Fruit fly (Drosophila melanogaster) whole organism, embryonic: ENCODE data around the gene CG31717.

Experiments used
- CG1233 ChIP-seq: fragments of 200-800 bp; sonication (Bioruptor generic); optimal IDR thresholded peaks from 4 replicates; lab custom pipeline; 2018; ENCODE audit warnings: missing biosample characterization, mild to moderate bottlenecking, missing genetic modification characterization
- CG13123 ChIP-seq: fragments of 200-800 bp; sonication (Bioruptor generic); optimal IDR thresholded peaks from 2 replicates; lab custom pipeline; 2016; ENCODE audit warnings: missing biosample characterization, missing genetic modification characterization
- CG13624 ChIP-seq: fragments of 200-800 bp; sonication (Bioruptor generic); optimal IDR thresholded peaks from 2 replicates; lab custom pipeline; 2016; ENCODE audit warnings: missing biosample characterization, missing genetic modification characterization
- CG1603 ChIP-seq: fragments of 200-800 bp; sonication (Bioruptor generic); optimal IDR thresholded peaks from 2 replicates; lab custom pipeline; 2019; ENCODE audit warnings: missing biosample characterization, mild to moderate bottlenecking, missing genetic modification characterization, moderate library complexity
- CG17361 ChIP-seq: fragments of 200-800 bp; sonication (Bioruptor generic); IDR thresholded peaks from 3 replicates; pipeline ENCODE4 v1.3.6; 2022; ENCODE audit warnings: missing biosample characterization, missing genetic modification characterization
- CG30020 ChIP-seq: fragments of 200-800 bp; optimal IDR thresholded peaks from 2 replicates; lab custom pipeline; 2019; ENCODE audit warnings: missing biosample characterization, mild to moderate bottlenecking, missing genetic modification characterization, moderate library complexity
- CG34224 ChIP-seq: fragments of 200-800 bp; sonication (Bioruptor generic); IDR thresholded peaks from 3 replicates; pipeline ENCODE4 v1.3.6; 2022; ENCODE audit warnings: missing biosample characterization, missing genetic modification characterization; ENCODE audit not compliant: partially characterized antibody
- CG34422 ChIP-seq: fragments of 200-800 bp; sonication (Bioruptor generic); IDR thresholded peaks from 3 replicates; pipeline ENCODE4 v1.3.6; 2022; ENCODE audit warnings: missing biosample characterization, missing genetic modification characterization
- CG6254 ChIP-seq: fragments of 200-800 bp; sonication (Bioruptor generic); optimal IDR thresholded peaks from 3 replicates; lab custom pipeline; 2017; ENCODE audit warnings: mild to moderate bottlenecking, missing biosample characterization, missing genetic modification reagents, missing genetic modification characterization
- CG8281 ChIP-seq: fragments of 200-800 bp; sonication (Bioruptor generic); optimal IDR thresholded peaks from 2 replicates; lab custom pipeline; 2018; ENCODE audit warnings: missing biosample characterization, mild to moderate bottlenecking, missing genetic modification characterization, moderate library complexity
- Elba2 ChIP-seq: fragments of 200-800 bp; sonication (Bioruptor generic); optimal IDR thresholded peaks from 3 replicates; lab custom pipeline; 2016; ENCODE audit warnings: missing biosample characterization, missing genetic modification characterization
- HmgZ ChIP-seq: fragments of 200-800 bp; sonication (Bioruptor generic); optimal IDR thresholded peaks from 2 replicates; lab custom pipeline; 2018; ENCODE audit warnings: missing biosample characterization, mild to moderate bottlenecking, missing genetic modification characterization
- Mad ChIP-seq: fragments of 200-800 bp; sonication (Bioruptor generic); optimal IDR thresholded peaks from 2 replicates; lab custom pipeline; 2016; ENCODE audit warnings: missing biosample characterization, missing genetic modification characterization
- Mes4 ChIP-seq: fragments of 200-800 bp; sonication (Bioruptor generic); optimal IDR thresholded peaks from 2 replicates; lab custom pipeline; 2016; ENCODE audit warnings: missing biosample characterization, missing genetic modification characterization
- NC2β ChIP-seq: fragments of 200-800 bp; sonication (Bioruptor generic); optimal IDR thresholded peaks from 2 replicates; lab custom pipeline; 2016; ENCODE audit warnings: missing biosample characterization, missing genetic modification characterization
- Neu2 ChIP-seq: fragments of 200-800 bp; sonication (Bioruptor generic); optimal IDR thresholded peaks from 3 replicates; lab custom pipeline; 2016; ENCODE audit warnings: missing biosample characterization, missing genetic modification characterization, borderline replicate concordance
- Nf-YC ChIP-seq: fragments of 200-800 bp; optimal IDR thresholded peaks from 3 replicates; lab custom pipeline; 2019; ENCODE audit warnings: missing biosample characterization, mild to moderate bottlenecking, missing genetic modification characterization, moderate library complexity
- Sox102F ChIP-seq: fragments of 200-800 bp; sonication (Bioruptor generic); optimal IDR thresholded peaks from 2 replicates; lab custom pipeline; 2018; ENCODE audit warnings: missing biosample characterization, mild to moderate bottlenecking, missing genetic modification characterization, moderate library complexity
- YL-1 ChIP-seq: fragments of 200-800 bp; sonication (Bioruptor generic); optimal IDR thresholded peaks from 3 replicates; lab custom pipeline; 2017; ENCODE audit warnings: missing biosample characterization, mild to moderate bottlenecking, missing genetic modification characterization
- bbx ChIP-seq: fragments of 200-800 bp; sonication (Bioruptor generic); IDR thresholded peaks from 2 replicates; pipeline ENCODE4 v1.3.6; 2022; ENCODE audit warnings: missing biosample characterization, missing genetic modification characterization; ENCODE audit not compliant: partially characterized antibody
- caup ChIP-seq: fragments of 200-800 bp; sonication (Bioruptor generic); optimal IDR thresholded peaks from 3 replicates; lab custom pipeline; 2017; ENCODE audit warnings: missing biosample characterization, mild to moderate bottlenecking, missing genetic modification characterization, moderate library complexity; ENCODE audit not compliant: severe bottlenecking
- chn ChIP-seq: fragments of 200-800 bp; sonication (Bioruptor generic); optimal IDR thresholded peaks from 2 replicates; lab custom pipeline; 2016; ENCODE audit warnings: missing biosample characterization, missing genetic modification characterization
- dysf ChIP-seq: fragments of 200-800 bp; sonication (Bioruptor generic); IDR thresholded peaks from 3 replicates; pipeline ENCODE4 v1.3.6; 2022; ENCODE audit warnings: missing biosample characterization, missing genetic modification characterization
- emc ChIP-seq: fragments of 200-800 bp; sonication (Bioruptor generic); optimal IDR thresholded peaks from 2 replicates; lab custom pipeline; 2016; ENCODE audit warnings: missing biosample characterization, missing genetic modification characterization
- en ChIP-seq: fragments of 200-800 bp; sonication (Bioruptor generic); optimal IDR thresholded peaks from 2 replicates; lab custom pipeline; 2016; ENCODE audit warnings: missing biosample characterization, missing genetic modification characterization
- eve ChIP-seq, 2 experiments: fragments of >200 bp; optimal IDR thresholded peaks; 2 replicates each; lab custom pipeline; 2017; ENCODE audit warnings: missing biosample characterization in 2 of 2, missing genetic modification characterization in 2 of 2
- hb ChIP-seq: fragments of 200-800 bp; sonication (Bioruptor generic); IDR thresholded peaks from 3 replicates; pipeline ENCODE4 v1.3.6; 2022; ENCODE audit warnings: missing biosample characterization, missing genetic modification characterization; ENCODE audit not compliant: partially characterized antibody
- klu ChIP-seq: fragments of 200-800 bp; sonication (Bioruptor generic); IDR thresholded peaks from 2 replicates; pipeline ENCODE4 v1.3.6; 2022; ENCODE audit warnings: missing biosample characterization, missing genetic modification characterization
- lab ChIP-seq: fragments of 200-800 bp; sonication (Bioruptor generic); optimal IDR thresholded peaks from 3 replicates; lab custom pipeline; 2017; ENCODE audit warnings: missing biosample characterization, missing genetic modification characterization, mild to moderate bottlenecking, moderate library complexity, missing genetic modification reagents
- lmd ChIP-seq: fragments of 200-800 bp; sonication (Bioruptor generic); IDR thresholded peaks from 2 replicates; pipeline ENCODE4 v1.3.6; 2022; ENCODE audit warnings: missing biosample characterization, missing genetic modification characterization
- lola ChIP-seq, 3 experiments: fragments of >200 bp in 2 of 3; fragments of 200-800 bp in 1 of 3; sonication (Bioruptor generic) in 1 of 3; optimal IDR thresholded peaks; 2 replicates each; lab custom pipeline; 2017 to 2019; ENCODE audit warnings: missing biosample characterization in 3 of 3, missing genetic modification characterization in 3 of 3, mild to moderate bottlenecking in 1 of 3, moderate library complexity in 1 of 3
- lov ChIP-seq, 2 experiments: fragments of 200-800 bp in 1 of 2; fragments of >200 bp in 1 of 2; sonication (Bioruptor generic) in 1 of 2; IDR thresholded peaks in 1 of 2; optimal IDR thresholded peaks in 1 of 2; 2 replicates in 1 of 2; 3 replicates in 1 of 2; pipeline versions ENCODE4 v1.3.6 to Lab custom; 2017 to 2022; ENCODE audit warnings: missing biosample characterization in 1 of 2, missing genetic modification characterization in 1 of 2
- nom ChIP-seq: fragments of 200-800 bp; sonication (Bioruptor generic); optimal IDR thresholded peaks from 2 replicates; lab custom pipeline; 2017; ENCODE audit warnings: missing biosample characterization, missing genetic modification characterization, mild to moderate bottlenecking, moderate library complexity, missing genetic modification reagents
- odd ChIP-seq: fragments of 200-800 bp; sonication (Bioruptor generic); optimal IDR thresholded peaks from 2 replicates; lab custom pipeline; 2017; ENCODE audit warnings: missing biosample characterization, mild to moderate bottlenecking, missing genetic modification characterization
- phol ChIP-seq: fragments of 200-800 bp; sonication (Bioruptor generic); optimal IDR thresholded peaks from 3 replicates; lab custom pipeline; 2018; ENCODE audit warnings: missing biosample characterization, mild to moderate bottlenecking, missing genetic modification characterization, moderate library complexity
- pzg ChIP-seq: fragments of 200-800 bp; sonication (Bioruptor generic); optimal IDR thresholded peaks from 3 replicates; lab custom pipeline; 2018; ENCODE audit warnings: missing biosample characterization, mild to moderate bottlenecking, missing genetic modification characterization, moderate library complexity
- row ChIP-seq: fragments of 200-800 bp; sonication (Bioruptor generic); IDR thresholded peaks from 3 replicates; pipeline ENCODE4 v1.3.6; 2022; ENCODE audit warnings: missing biosample characterization, missing genetic modification characterization
- scrt ChIP-seq: fragments of 200-800 bp; sonication (Bioruptor generic); optimal IDR thresholded peaks from 2 replicates; lab custom pipeline; 2018; ENCODE audit warnings: missing biosample characterization, mild to moderate bottlenecking, missing genetic modification characterization, moderate library complexity
- sd ChIP-seq: fragments of 200-800 bp; sonication (Bioruptor generic); optimal IDR thresholded peaks from 3 replicates; lab custom pipeline; 2018; ENCODE audit warnings: missing biosample characterization, mild to moderate bottlenecking, missing genetic modification characterization, moderate library complexity
- sens ChIP-seq: fragments of 200-800 bp; sonication (Bioruptor generic); peaks from one replicate; lab custom pipeline; 2016; ENCODE audit warnings: missing biosample characterization, missing genetic modification characterization
- sna ChIP-seq: fragments of 200-800 bp; sonication (Bioruptor generic); IDR thresholded peaks from 2 replicates; pipeline ENCODE4 v1.3.6; 2022; ENCODE audit warnings: missing biosample characterization, missing genetic modification characterization; ENCODE audit not compliant: partially characterized antibody
- stwl ChIP-seq: fragments of 200-800 bp; sonication (Bioruptor generic); optimal IDR thresholded peaks from 3 replicates; lab custom pipeline; 2018; ENCODE audit warnings: missing biosample characterization, mild to moderate bottlenecking, missing genetic modification characterization, moderate library complexity
- trem ChIP-seq: fragments of 200-800 bp; optimal IDR thresholded peaks from 3 replicates; lab custom pipeline; 2019; ENCODE audit warnings: missing biosample characterization, mild to moderate bottlenecking, missing genetic modification characterization, moderate library complexity
- unc-4 ChIP-seq: fragments of 200-800 bp; sonication (Bioruptor generic); IDR thresholded peaks from 2 replicates; pipeline ENCODE4 v1.3.6; 2022; ENCODE audit warnings: missing biosample characterization, missing genetic modification characterization; ENCODE audit not compliant: partially characterized antibody
- wek ChIP-seq: fragments of 200-800 bp; sonication (Bioruptor generic); optimal IDR thresholded peaks from 3 replicates; lab custom pipeline; 2018; ENCODE audit warnings: missing biosample characterization, mild to moderate bottlenecking, missing genetic modification characterization, moderate library complexity
- zfh1 ChIP-seq: fragments of 200-800 bp; sonication (Bioruptor generic); IDR thresholded peaks from 3 replicates; pipeline ENCODE4 v1.3.6; 2022; ENCODE audit warnings: missing biosample characterization, missing genetic modification characterization

Gene CG31717

dm6 chr2L:10263830-10264634 lies 13.5 kb downstream of the CG31717 start, which contains the start of gene REPTOR-BP (continued):
- TF ChIP-seq Elba2 (GFP tag; lab: Kevin White, UChicago) (peak; percentile 48), sd (tag; lab: Kevin White, UChicago) (no peak), sens (GFP tag; lab: Kevin White, UChicago) (peak; percentile 59), zfh1 (no peak), chn (GFP tag; lab: Kevin White, UChicago) (no peak), unc-4 (GFP tag; lab: Robert Waterston, UW) (no peak), scrt (GFP tag; lab: Kevin White, UChicago) (no peak), CG13624 (GFP tag; lab: Kevin White, UChicago) (peak; percentile 82), nom (GFP tag; lab: Kevin White, UChicago) (peak; percentile 6), odd (no peak), Sox102F (GFP tag; lab: Kevin White, UChicago) (no peak), eve (GFP tag; optimal IDR thresholded peaks at IDR 0.05; lab: Kevin White, UChicago) (peak in 1 of 2 experiments; percentile 44), lov (optimal IDR thresholded peaks at IDR 0.05; lab: Kevin White, UChicago) (no peak), lov (GFP tag; IDR thresholded peaks at IDR 0.05; lab: Robert Waterston, UW) (no peak), CG17361 (peak; percentile 22; the same call in 1 of the 3 replicates), phol (tag; lab: Kevin White, UChicago) (no peak), YL-1 (peak; percentile 76), pzg (peak; percentile 22), CG8281 (tag; lab: Kevin White, UChicago) (no peak), wek (GFP tag; lab: Kevin White, UChicago) (peak; percentile 47), HmgZ (tag; lab: Kevin White, UChicago) (no peak), CG30020 (peak; percentile 97)

- no peak for TF ChIP-seq Nf-YC (tag; lab: Kevin White, UChicago)
- peak; percentile 23 for TF ChIP-seq trem (tag; lab: Kevin White, UChicago)
- no peak for TF ChIP-seq lola (GFP tag; optimal IDR thresholded peaks at IDR 0.05; lab: Kevin White, UChicago)
- TF ChIP-seq klu: no peak
- TF ChIP-seq CG1233 (GFP tag; lab: Kevin White, UChicago): no peak
- TF ChIP-seq lmd (GFP tag; lab: Robert Waterston, UW): no peak
- TF ChIP-seq stwl (tag; lab: Kevin White, UChicago): peak; percentile 30
- TF ChIP-seq NC2β (GFP tag; lab: Kevin White, UChicago): no peak
- no peak for TF ChIP-seq dysf (GFP tag; lab: Robert Waterston, UW)
- TF ChIP-seq CG13123 (GFP tag; lab: Kevin White, UChicago): no peak
- TF ChIP-seq Mad (GFP tag; lab: Kevin White, UChicago): no peak
- TF ChIP-seq pzg: peak; percentile 37
- TF ChIP-seq Neu2 (GFP tag; lab: Kevin White, UChicago): no peak
- peak; percentile 42; the same call in 1 of the 3 replicates for TF ChIP-seq row
- no peak for TF ChIP-seq CG6254 (GFP tag; lab: Kevin White, UChicago)
- TF ChIP-seq CG34422 (GFP tag; lab: Robert Waterston, UW): no peak; the same call in 2 of the 3 replicates
- peak; percentile 34; the same call in 1 of the 2 replicates for TF ChIP-seq bbx (GFP tag; lab: Robert Waterston, UW)
- peak; percentile 82 for TF ChIP-seq CG1603 (tag; lab: Kevin White, UChicago)
- no peak for TF ChIP-seq hb (GFP tag; lab: Robert Waterston, UW)
- TF ChIP-seq Mes4 (GFP tag; lab: Kevin White, UChicago): no peak
- no peak for TF ChIP-seq en (GFP tag; lab: Kevin White, UChicago)
- TF ChIP-seq caup (GFP tag; lab: Kevin White, UChicago): no peak
- TF ChIP-seq CG34224 (GFP tag; lab: Robert Waterston, UW): 0 out of 3 replicates have a peak, but pooled peaks have one; percentile 54
- peak; percentile 53 for TF ChIP-seq YL-1
- TF ChIP-seq lab (GFP tag; lab: Kevin White, UChicago): no peak
- no peak for TF ChIP-seq emc
- TF ChIP-seq sna (GFP tag; lab: Robert Waterston, UW): 0 out of 2 replicates have a peak, but pooled peaks have one; percentile 24
Measured at dm6 chr2L:10265129-10265528, 14.6 kb downstream of the CG31717 start, which contains the start of gene Mob3. TSS of gene Mob3 (plus strand) at chr2L:10265336.
